Fruit fly (Drosophila melanogaster): ENCODE measurements around the gene Gr98c.
A peak's percentile ranks its signal among the peaks of the same experiment; 100 is the strongest.

Gr98c gene

dm6 chr3R:27569706-27570105 lies 25.5 kb downstream of the Gr98c start (continued):
- TF ChIP-seq lz (GFP tag; optimal IDR thresholded peaks at IDR 0.05) (peak; percentile 89), Met (GFP tag; optimal IDR thresholded peaks at IDR 0.05) (peak; percentile 92), OdsH (GFP tag; optimal IDR thresholded peaks at IDR 0.05) (no peak), CG10631 (GFP tag; optimal IDR thresholded peaks at IDR 0.05) (peak; percentile 77), CG16779 (tag; optimal IDR thresholded peaks at IDR 0.05) (peak; percentile 74), esn (GFP tag; optimal IDR thresholded peaks at IDR 0.05) (peak; percentile 87), CG6276 (GFP tag; optimal IDR thresholded peaks at IDR 0.05) (peak; percentile 94), pdm3 (GFP tag; optimal IDR thresholded peaks at IDR 0.05) (peak; percentile 87), cyc (GFP tag; optimal IDR thresholded peaks at IDR 0.05) (peak; percentile 96), CG4318 (GFP tag; optimal IDR thresholded peaks at IDR 0.05) (no peak), CG32006 (GFP tag; optimal IDR thresholded peaks at IDR 0.05) (peak; percentile 94), Hr4 (GFP tag; optimal IDR thresholded peaks at IDR 0.05) (peak; percentile 96), CG34406 (GFP tag; optimal IDR thresholded peaks at IDR 0.05) (no peak), fkh (GFP tag; optimal IDR thresholded peaks at IDR 0.05) (no peak), Eip93F (GFP tag; optimal IDR thresholded peaks at IDR 0.05) (peak; percentile 45), fd85E (GFP tag; optimal IDR thresholded peaks at IDR 0.05) (peak; percentile 80), CG15336 (GFP tag; IDR thresholded peaks at IDR 0.05) (peak; percentile 97), vri (GFP tag; optimal IDR thresholded peaks at IDR 0.05) (peak; percentile 69), topi (GFP tag; optimal IDR thresholded peaks at IDR 0.05) (peak; percentile 95), Hr39 (GFP tag; optimal IDR thresholded peaks at IDR 0.05) (no peak), achi (GFP tag; optimal IDR thresholded peaks at IDR 0.05) (peak; percentile 93), dac (GFP tag; optimal IDR thresholded peaks at IDR 0.05) (peak; percentile 91), CG10669 (GFP tag; optimal IDR thresholded peaks at IDR 0.05) (peak; percentile 82), CG11902 (GFP tag; optimal IDR thresholded peaks at IDR 0.05) (peak; percentile 92), CG31627 (GFP tag; optimal IDR thresholded peaks at IDR 0.05) (peak; percentile 89), CG6808 (GFP tag; optimal IDR thresholded peaks at IDR 0.05) (peak; percentile 74), CG11294 (GFP tag; IDR thresholded peaks at IDR 0.05) (peak; percentile 93), CG6854 (GFP tag; optimal IDR thresholded peaks at IDR 0.05) (peak; percentile 70)

dm6 chr3R:27570692-27571091 lies 26.4 kb downstream of the Gr98c start:
- TF ChIP-seq Sox14 (GFP tag; optimal IDR thresholded peaks at IDR 0.05) (no peak), CG11762 (GFP tag; optimal IDR thresholded peaks at IDR 0.05; ENCODE audit: insufficient read depth) (no peak), CG8632 (GFP tag; optimal IDR thresholded peaks at IDR 0.05) (no peak), eg (GFP tag; IDR thresholded peaks at IDR 0.05) (no peak), CG16779 (tag; optimal IDR thresholded peaks at IDR 0.05) (no peak), Eip78C (GFP tag) (no peak), Eip93F (GFP tag; optimal IDR thresholded peaks at IDR 0.05) (no peak), CG11902 (GFP tag; optimal IDR thresholded peaks at IDR 0.05) (no peak), fd85E (GFP tag; optimal IDR thresholded peaks at IDR 0.05) (no peak), Hr4 (GFP tag; optimal IDR thresholded peaks at IDR 0.05) (no peak)

- TF ChIP-seq Met (GFP tag; optimal IDR thresholded peaks at IDR 0.05) (no peak), fd59A (GFP tag; optimal IDR thresholded peaks at IDR 0.05) (no peak), CG34406 (GFP tag; optimal IDR thresholded peaks at IDR 0.05) (no peak), fkh (GFP tag; optimal IDR thresholded peaks at IDR 0.05) (peak; percentile 29)
Observed at dm6 chr3R:27579422-27579821, 35.2 kb downstream of the Gr98c start.

- TF ChIP-seq fkh (GFP tag; optimal IDR thresholded peaks at IDR 0.05) = peak; percentile 28
- TF ChIP-seq svp (GFP tag) = peak; percentile 72
- peak; percentile 27 for TF ChIP-seq CG6854 (GFP tag; optimal IDR thresholded peaks at IDR 0.05)
- TF ChIP-seq achi (GFP tag; optimal IDR thresholded peaks at IDR 0.05) = no peak
- TF ChIP-seq vri (GFP tag; optimal IDR thresholded peaks at IDR 0.05) = peak; percentile 31
- no peak for TF ChIP-seq CG6276 (GFP tag; optimal IDR thresholded peaks at IDR 0.05)
Observed at dm6 chr3R:27580274-27581011, 36.2 kb downstream of the Gr98c start.
